Worm (Caenorhabditis elegans): ENCODE data around the gene ins-13.

ins-13 gene

ce11 chrII:5585788-5586187 is 41.1 kb upstream of the ins-13 start, which contains the start of gene lys-8:
lys-8 (plus strand) TSS chrII:5586178.
- TF ChIP-seq F13C5.2 (tag; optimal IDR thresholded peaks at IDR 0.05) (no peak), aly-1 (tag; optimal IDR thresholded peaks at IDR 0.05) (no peak), ets-7 (tag; optimal IDR thresholded peaks at IDR 0.05) (no peak), ama-1 (optimal IDR thresholded peaks at IDR 0.05) (no peak), sea-1 (GFP tag; conservative IDR thresholded peaks at IDR 0.05) (no peak), ceh-36 (tag; optimal IDR thresholded peaks at IDR 0.05) (no peak), hnd-1 (tag; optimal IDR thresholded peaks at IDR 0.05) (no peak), tbx-37 (GFP tag; conservative IDR thresholded peaks at IDR 0.05) (no peak)

- TF ChIP-seq sea-1 (GFP tag; conservative IDR thresholded peaks at IDR 0.05), result no peak
- TF ChIP-seq ceh-36 (tag; optimal IDR thresholded peaks at IDR 0.05), result no peak
Observed at ce11 chrII:5582309-5582708, 37.6 kb upstream of the ins-13 start, which contains the start of gene T25E4.2. T25E4.2 (minus strand) TSS chrII:5582409.

ce11 chrII:5579236-5579635 is 34.6 kb upstream of the ins-13 start:
- TF ChIP-seq tbx-37 (GFP tag; conservative IDR thresholded peaks at IDR 0.05) (no peak), ama-1 (optimal IDR thresholded peaks at IDR 0.05) (no peak), B0310.2 (tag; optimal IDR thresholded peaks at IDR 0.05) (no peak), sea-1 (GFP tag; conservative IDR thresholded peaks at IDR 0.05) (no peak), hmg-4 (GFP tag; optimal IDR thresholded peaks at IDR 0.05) (no peak), ceh-36 (tag; optimal IDR thresholded peaks at IDR 0.05) (no peak)

ce11 chrII:5578714-5579113 is 34.0 kb upstream of the ins-13 start:
- no peak for TF ChIP-seq ceh-13 (GFP tag; optimal IDR thresholded peaks at IDR 0.05)
- TF ChIP-seq ets-7 (tag; optimal IDR thresholded peaks at IDR 0.05), result no peak
- no peak for TF ChIP-seq hmbx-1 (tag; optimal IDR thresholded peaks at IDR 0.05)
- no peak for TF ChIP-seq hmg-4 (GFP tag; optimal IDR thresholded peaks at IDR 0.05)
- no peak for TF ChIP-seq sea-1 (GFP tag; conservative IDR thresholded peaks at IDR 0.05)
- TF ChIP-seq ceh-36 (tag; optimal IDR thresholded peaks at IDR 0.05), result no peak
- no peak for TF ChIP-seq tbx-37 (GFP tag; conservative IDR thresholded peaks at IDR 0.05)
- no peak for TF ChIP-seq tbx-11 (GFP tag; IDR thresholded peaks at IDR 0.05)
- TF ChIP-seq tra-4 (tag; optimal IDR thresholded peaks at IDR 0.05), result no peak

- TF ChIP-seq tbx-11 (GFP tag; IDR thresholded peaks at IDR 0.05) (no peak), flt-1 (GFP tag; IDR thresholded peaks at IDR 0.05) (no peak), hnd-1 (tag; optimal IDR thresholded peaks at IDR 0.05) (no peak), B0310.2 (tag; optimal IDR thresholded peaks at IDR 0.05) (no peak), scrt-1 (GFP tag; IDR thresholded peaks at IDR 0.05) (no peak), hmg-4 (GFP tag; optimal IDR thresholded peaks at IDR 0.05) (no peak), tbx-37 (GFP tag; conservative IDR thresholded peaks at IDR 0.05) (no peak), F13C5.2 (tag; optimal IDR thresholded peaks at IDR 0.05) (no peak), pes-1 (GFP tag; IDR thresholded peaks at IDR 0.05) (no peak), tra-4 (tag; optimal IDR thresholded peaks at IDR 0.05) (no peak), hmbx-1 (tag; optimal IDR thresholded peaks at IDR 0.05) (no peak), ceh-13 (GFP tag; optimal IDR thresholded peaks at IDR 0.05) (no peak), aly-1 (tag; optimal IDR thresholded peaks at IDR 0.05) (no peak), ets-7 (tag; optimal IDR thresholded peaks at IDR 0.05) (no peak), ama-1 (optimal IDR thresholded peaks at IDR 0.05) (no peak)
Observed at ce11 chrII:5578035-5578434, 33.4 kb upstream of the ins-13 start, which contains the start of gene T25E4.1. T25E4.1 (plus strand) TSS chrII:5578335.

ce11 chrII:5577060-5577459 is 32.4 kb upstream of the ins-13 start:
- peak; percentile 20 for TF ChIP-seq hnd-1 (tag; optimal IDR thresholded peaks at IDR 0.05)
- TF ChIP-seq aly-1 (tag; optimal IDR thresholded peaks at IDR 0.05), result no peak
- peak; percentile 27 for TF ChIP-seq B0310.2 (tag; optimal IDR thresholded peaks at IDR 0.05)
- TF ChIP-seq ceh-36 (tag; optimal IDR thresholded peaks at IDR 0.05), result peak; percentile 33
- TF ChIP-seq scrt-1 (GFP tag; IDR thresholded peaks at IDR 0.05), result peak; percentile 66
- no peak for TF ChIP-seq ama-1 (optimal IDR thresholded peaks at IDR 0.05)
- TF ChIP-seq flt-1 (GFP tag; IDR thresholded peaks at IDR 0.05), result peak; percentile 73
- TF ChIP-seq tbx-11 (GFP tag; IDR thresholded peaks at IDR 0.05), result peak; percentile 59; the same call in 1 of the 2 replicates
- TF ChIP-seq hmbx-1 (tag; optimal IDR thresholded peaks at IDR 0.05), result peak; percentile 22
- TF ChIP-seq F13C5.2 (tag; optimal IDR thresholded peaks at IDR 0.05), result peak; percentile 33
- peak; percentile 36 for TF ChIP-seq ceh-13 (GFP tag; optimal IDR thresholded peaks at IDR 0.05)
- TF ChIP-seq tra-4 (tag; optimal IDR thresholded peaks at IDR 0.05), result no peak
- 0 out of 2 replicates have a peak, but pooled peaks have one; percentile 64 for TF ChIP-seq sea-1 (GFP tag; conservative IDR thresholded peaks at IDR 0.05)
- peak; percentile 76 for TF ChIP-seq hmg-4 (GFP tag; optimal IDR thresholded peaks at IDR 0.05)
- TF ChIP-seq tbx-37 (GFP tag; conservative IDR thresholded peaks at IDR 0.05), result peak; percentile 37; the same call in 1 of the 2 replicates
- no peak for TF ChIP-seq ets-7 (tag; optimal IDR thresholded peaks at IDR 0.05)
- no peak for TF ChIP-seq pes-1 (GFP tag; IDR thresholded peaks at IDR 0.05)

- TF ChIP-seq sea-1 (GFP tag; conservative IDR thresholded peaks at IDR 0.05), result no peak
- TF ChIP-seq aly-1 (tag; optimal IDR thresholded peaks at IDR 0.05), result no peak
- no peak for TF ChIP-seq ceh-36 (tag; optimal IDR thresholded peaks at IDR 0.05)
- TF ChIP-seq scrt-1 (GFP tag; IDR thresholded peaks at IDR 0.05), result no peak
- no peak for TF ChIP-seq hmbx-1 (tag; optimal IDR thresholded peaks at IDR 0.05)
- TF ChIP-seq tbx-11 (GFP tag; IDR thresholded peaks at IDR 0.05), result no peak
- TF ChIP-seq hnd-1 (tag; optimal IDR thresholded peaks at IDR 0.05), result no peak
- no peak for TF ChIP-seq B0310.2 (tag; optimal IDR thresholded peaks at IDR 0.05)
- TF ChIP-seq tbx-37 (GFP tag; conservative IDR thresholded peaks at IDR 0.05), result no peak
- no peak for TF ChIP-seq tra-4 (tag; optimal IDR thresholded peaks at IDR 0.05)
- no peak for TF ChIP-seq flt-1 (GFP tag; IDR thresholded peaks at IDR 0.05)
- no peak for TF ChIP-seq ceh-13 (GFP tag; optimal IDR thresholded peaks at IDR 0.05)
- no peak for TF ChIP-seq F13C5.2 (tag; optimal IDR thresholded peaks at IDR 0.05)
- TF ChIP-seq ama-1 (optimal IDR thresholded peaks at IDR 0.05), result no peak
- no peak for TF ChIP-seq pes-1 (GFP tag; IDR thresholded peaks at IDR 0.05)
- TF ChIP-seq ets-7 (tag; optimal IDR thresholded peaks at IDR 0.05), result no peak
- TF ChIP-seq hmg-4 (GFP tag; optimal IDR thresholded peaks at IDR 0.05), result no peak
Observed at ce11 chrII:5574925-5575324, 30.3 kb upstream of the ins-13 start.

Measured in whole organism, early embryonic.